Worm (Caenorhabditis elegans) whole organism, L4 larva: ENCODE measurements around the gene M02E1.1.

Source experiments
- T20F7.1 ChIP-seq: fragments of 200-800 bp; sonication (Bioruptor generic); optimal IDR thresholded peaks from 2 replicates; lab custom pipeline; 2018; ENCODE audit warnings: mild to moderate bottlenecking, missing genetic modification characterization, missing compliant biosample characterization
- Y48G9A.11 ChIP-seq: fragments of 200-800 bp; sonication (Bioruptor generic); IDR thresholded peaks from 2 replicates; pipeline ENCODE4 v1.3.6; 2022; ENCODE audit warnings: missing genetic modification reagents, missing genetic modification characterization, missing compliant biosample characterization
- Y5F2A.4 ChIP-seq: fragments of 200-800 bp; sonication (Bioruptor generic); optimal IDR thresholded peaks from 2 replicates; lab custom pipeline; 2018; ENCODE audit warnings: mild to moderate bottlenecking, missing genetic modification characterization, missing compliant biosample characterization
- ZK337.2 ChIP-seq: fragments of 200-800 bp; sonication (Bioruptor generic); IDR thresholded peaks from 2 replicates; pipeline ENCODE4 v1.3.6; 2022; ENCODE audit warnings: missing genetic modification reagents, missing genetic modification characterization, missing compliant biosample characterization
- aha-1 ChIP-seq: fragments of 150-350 bp; peaks from one replicate; lab custom pipeline; 2014; ENCODE audit warnings: missing biosample characterization, missing genetic modification characterization
- aly-2 ChIP-seq: sonication (generic microtip); optimal IDR thresholded peaks from 2 replicates; lab custom pipeline; 2018; ENCODE audit warnings: missing biosample characterization, missing genetic modification characterization
- ama-1 ChIP-seq: fragments of 150-350 bp; optimal IDR thresholded peaks from 2 replicates; lab custom pipeline; 2014; ENCODE audit warnings: inconsistent platforms, mixed read lengths
- ceh-20 ChIP-seq: fragments of 200-800 bp; sonication (Bioruptor generic); IDR thresholded peaks from 2 replicates; pipeline ENCODE4 v1.3.6; 2022; ENCODE audit warnings: missing genetic modification reagents, missing genetic modification characterization, missing compliant biosample characterization
- ceh-82 ChIP-seq: sonication (generic microtip); optimal IDR thresholded peaks from 2 replicates; lab custom pipeline; 2017; ENCODE audit warnings: missing biosample characterization, missing genetic modification characterization
- ces-1 ChIP-seq: fragments of 150-350 bp; sonication (generic microtip); optimal IDR thresholded peaks from 4 replicates; lab custom pipeline; 2014; ENCODE audit warnings: missing biosample characterization, missing genetic modification reagents, missing genetic modification characterization
- daf-12 ChIP-seq: fragments of 150-350 bp; optimal IDR thresholded peaks from 2 replicates; lab custom pipeline; 2014; ENCODE audit warnings: missing biosample characterization, missing genetic modification reagents, missing genetic modification characterization
- daf-16 ChIP-seq, 3 experiments: sonication (generic microtip); optimal IDR thresholded peaks; 2 replicates each; lab custom pipeline; 2016 to 2017; ENCODE audit warnings: missing genetic modification characterization in 3 of 3, missing genetic modification reagents in 3 of 3, mild to moderate bottlenecking in 2 of 3, missing compliant biosample characterization in 2 of 3, missing biosample characterization in 1 of 3, moderate library complexity in 1 of 3
- duxl-1 ChIP-seq: sonication (generic microtip); optimal IDR thresholded peaks from 2 replicates; lab custom pipeline; 2016; ENCODE audit warnings: mild to moderate bottlenecking, missing genetic modification characterization, moderate library complexity, missing compliant biosample characterization; ENCODE audit not compliant: poor library complexity
- egl-43 ChIP-seq: fragments of 200-800 bp; sonication (Bioruptor generic); IDR thresholded peaks from 2 replicates; pipeline ENCODE4 v1.3.6; 2022; ENCODE audit warnings: missing genetic modification reagents, missing genetic modification characterization, missing compliant biosample characterization
- fos-1 ChIP-seq: fragments of 150-350 bp; optimal IDR thresholded peaks from 2 replicates; lab custom pipeline; 2014; ENCODE audit warnings: missing biosample characterization, missing genetic modification characterization
- hif-1 ChIP-seq, 2 experiments: sonication (generic microtip); optimal IDR thresholded peaks; 2 replicates each; lab custom pipeline; 2016 to 2017; ENCODE audit warnings: missing compliant biosample characterization in 2 of 2, missing genetic modification characterization in 2 of 2, missing genetic modification reagents in 2 of 2, missing genotype in 2 of 2, mild to moderate bottlenecking in 1 of 2
- lim-7 ChIP-seq: fragments of 200-800 bp; sonication (Bioruptor generic); IDR thresholded peaks from 2 replicates; pipeline ENCODE4 v1.3.6; 2022; ENCODE audit warnings: missing genetic modification characterization, missing compliant biosample characterization
- lin-15B ChIP-seq: fragments of 150-350 bp; sonication (generic microtip); optimal IDR thresholded peaks from 3 replicates; lab custom pipeline; 2014; ENCODE audit warnings: missing biosample characterization, missing genetic modification characterization
- lin-29 ChIP-seq: fragments of 200-800 bp; sonication (Bioruptor generic); IDR thresholded peaks from 2 replicates; pipeline ENCODE4 v1.3.6; 2022; ENCODE audit warnings: missing genetic modification reagents, missing genetic modification characterization, missing compliant biosample characterization
- madf-9 ChIP-seq: fragments of 200-800 bp; sonication (Bioruptor generic); conservative IDR thresholded peaks from 2 replicates; pipeline ENCODE4 v1.3.6; 2022; ENCODE audit warnings: missing genetic modification reagents, missing genetic modification characterization, missing compliant biosample characterization
- mep-1 ChIP-seq: fragments of 150-350 bp; sonication (generic microtip); optimal IDR thresholded peaks from 3 replicates; lab custom pipeline; 2014; ENCODE audit warnings: missing biosample characterization, missing genetic modification characterization
- mxl-3 ChIP-seq: fragments of 200-800 bp; sonication (Bioruptor generic); optimal IDR thresholded peaks from 2 replicates; lab custom pipeline; 2018; ENCODE audit warnings: mild to moderate bottlenecking, missing genetic modification characterization, missing compliant biosample characterization
- nhr-10 ChIP-seq: fragments of 150-350 bp; optimal IDR thresholded peaks from 2 replicates; lab custom pipeline; 2014; ENCODE audit warnings: missing biosample characterization, missing genetic modification characterization
- nhr-102 ChIP-seq: sonication (generic microtip); optimal IDR thresholded peaks from 2 replicates; lab custom pipeline; 2016; ENCODE audit warnings: mild to moderate bottlenecking, missing genetic modification characterization, moderate library complexity, missing compliant biosample characterization
- nhr-11 ChIP-seq: fragments of 150-350 bp; optimal IDR thresholded peaks from 2 replicates; lab custom pipeline; 2014; ENCODE audit warnings: missing biosample characterization, missing genetic modification characterization
- nhr-25 ChIP-seq: sonication (generic microtip); optimal IDR thresholded peaks from 2 replicates; lab custom pipeline; 2017; ENCODE audit warnings: missing genetic modification characterization, mild to moderate bottlenecking, missing compliant biosample characterization, antibody characterized with exemption, moderate library complexity, borderline replicate concordance; ENCODE audit not compliant: insufficient read depth
- nhr-28 ChIP-seq: fragments of 150-350 bp; optimal IDR thresholded peaks from 2 replicates; lab custom pipeline; 2014; ENCODE audit warnings: missing biosample characterization, missing genetic modification characterization
- nhr-42 ChIP-seq: fragments of 200-800 bp; sonication (Bioruptor generic); IDR thresholded peaks from 2 replicates; pipeline ENCODE4 v1.3.6; 2022; ENCODE audit warnings: missing genetic modification characterization, missing compliant biosample characterization
- nhr-6 ChIP-seq: fragments of 150-350 bp; optimal IDR thresholded peaks from 2 replicates; lab custom pipeline; 2014; ENCODE audit warnings: missing biosample characterization, missing genetic modification characterization
- nhr-77 ChIP-seq: fragments of 150-350 bp; optimal IDR thresholded peaks from 2 replicates; lab custom pipeline; 2014; ENCODE audit warnings: missing biosample characterization, missing genetic modification characterization
- pqm-1 ChIP-seq: sonication (generic microtip); optimal IDR thresholded peaks from 2 replicates; lab custom pipeline; 2017; ENCODE audit warnings: missing biosample characterization, missing genetic modification characterization
- sdz-12 ChIP-seq: fragments of 200-800 bp; sonication (Bioruptor generic); optimal IDR thresholded peaks from 2 replicates; lab custom pipeline; 2018; ENCODE audit warnings: mild to moderate bottlenecking, missing genetic modification characterization, missing compliant biosample characterization
- snpc-4 ChIP-seq: fragments of 150-350 bp; optimal IDR thresholded peaks from 2 replicates; lab custom pipeline; 2014; ENCODE audit warnings: missing biosample characterization, missing genetic modification characterization
- spr-1 ChIP-seq: sonication (generic microtip); optimal IDR thresholded peaks from 2 replicates; lab custom pipeline; 2016; ENCODE audit warnings: mild to moderate bottlenecking, missing genetic modification characterization, missing compliant biosample characterization
- tag-97 ChIP-seq: fragments of 200-800 bp; sonication (Bioruptor generic); IDR thresholded peaks from 2 replicates; pipeline ENCODE4 v1.3.6; 2022; ENCODE audit warnings: missing genetic modification characterization, missing compliant biosample characterization
- unc-130 ChIP-seq: sonication (generic microtip); optimal IDR thresholded peaks from 2 replicates; lab custom pipeline; 2016; ENCODE audit warnings: missing genetic modification reagents, missing genetic modification characterization, missing compliant biosample characterization
- unc-39 ChIP-seq: sonication (generic microtip); optimal IDR thresholded peaks from 2 replicates; lab custom pipeline; 2017; ENCODE audit warnings: missing biosample characterization, missing genetic modification characterization
- zag-1 ChIP-seq: fragments of 150-350 bp; optimal IDR thresholded peaks from 2 replicates; lab custom pipeline; 2014; ENCODE audit warnings: missing biosample characterization, missing genetic modification characterization
- ztf-7 ChIP-seq: fragments of 150-350 bp; optimal IDR thresholded peaks from 2 replicates; lab custom pipeline; 2014; ENCODE audit warnings: missing biosample characterization, missing genetic modification characterization

Gene M02E1.1

ce11 chrX:296934-297333, 29.0 kb upstream of the M02E1.1 start, which contains the start of gene R57.2:
TSS of gene R57.2 (plus strand) at chrX:297234.
- TF ChIP-seq ztf-7 (tag; lab: Kevin White, UChicago) (no peak), ceh-82 (no peak), nhr-6 (tag; lab: Kevin White, UChicago) (no peak), Y5F2A.4 (GFP tag; lab: Kevin White, UChicago) (no peak), aly-2 (tag; lab: Kevin White, UChicago) (no peak), ceh-20 (GFP tag; lab: Robert Waterston, UW) (no peak), nhr-11 (tag; lab: Kevin White, UChicago) (no peak), spr-1 (no peak), ZK337.2 (GFP tag; lab: Robert Waterston, UW) (no peak), unc-130 (GFP tag; lab: Kevin White, UChicago) (no peak), nhr-102 (tag; lab: Kevin White, UChicago) (no peak), snpc-4 (tag; lab: Kevin White, UChicago) (no peak), mep-1 (tag; lab: Kevin White, UChicago) (no peak)
- TF ChIP-seq, all 104 proteins: peak for 0

DNA sequence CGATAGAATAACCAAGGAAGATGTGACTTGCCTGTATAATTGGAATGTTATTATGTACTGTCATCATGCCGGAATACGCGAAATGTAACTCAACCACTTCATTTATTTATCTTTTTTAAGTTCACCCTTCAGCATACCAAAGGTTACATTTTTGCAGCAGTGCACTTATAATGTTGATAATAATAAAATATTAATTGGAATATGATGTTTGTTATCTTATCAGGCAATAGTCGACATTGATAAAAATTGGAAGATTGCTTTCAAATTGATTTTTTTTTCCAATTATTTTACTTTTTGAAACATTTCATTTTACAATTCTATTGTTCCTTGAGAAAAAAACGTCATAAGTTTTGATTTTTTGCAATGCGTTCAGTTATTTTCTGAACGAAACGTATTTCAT, 26.8 kb upstream of the M02E1.1 start:
- TF ChIP-seq nhr-28, result peak; percentile 26
- TF ChIP-seq pqm-1 (tag; lab: Kevin White, UChicago), result peak; percentile 9
- TF ChIP-seq daf-16 (GFP tag; optimal IDR thresholded peaks at IDR 0.05; lab: Kevin White, UChicago), result no peak
- TF ChIP-seq daf-16 (tag; optimal IDR thresholded peaks at IDR 0.05; lab: Kevin White, UChicago), result peak; percentile 64
- no peak for TF ChIP-seq unc-39 (tag; lab: Kevin White, UChicago)

DNA sequence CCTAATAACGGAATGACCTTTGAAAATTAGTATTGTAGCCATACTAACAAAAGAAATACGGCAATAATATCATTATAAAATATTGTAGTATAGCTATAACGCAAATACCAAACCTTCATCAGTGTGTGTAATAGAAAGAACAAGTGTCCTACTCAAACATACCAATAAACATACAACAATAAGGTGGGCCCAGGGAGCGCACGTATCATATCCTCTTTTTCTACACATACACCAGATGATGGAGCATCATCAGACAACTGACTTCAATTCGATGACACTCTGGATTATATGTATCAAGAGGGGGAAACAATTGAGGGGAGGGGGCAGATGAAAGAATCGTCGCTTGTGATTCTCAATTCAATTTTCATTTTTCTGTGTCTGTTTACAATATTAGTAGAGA, 25.7 kb upstream of the M02E1.1 start:
- TF ChIP-seq aly-2 (tag; lab: Kevin White, UChicago) (no peak), ceh-82 (no peak), nhr-25 (tag; lab: Kevin White, UChicago) (no peak), aha-1 (tag; lab: Kevin White, UChicago) (peak; percentile 60), nhr-102 (tag; lab: Kevin White, UChicago) (no peak), nhr-77 (tag; lab: Kevin White, UChicago) (no peak), mxl-3 (GFP tag; lab: Kevin White, UChicago) (no peak), nhr-28 (peak; percentile 5), sdz-12 (GFP tag; lab: Kevin White, UChicago) (no peak), duxl-1 (no peak), hif-1 (tag; optimal IDR thresholded peaks at IDR 0.05; lab: Kevin White, UChicago) (no peak), daf-16 (GFP tag; optimal IDR thresholded peaks at IDR 0.05; lab: Kevin White, UChicago) (peak in 1 of 2 experiments; percentile 68), daf-16 (tag; optimal IDR thresholded peaks at IDR 0.05; lab: Kevin White, UChicago) (no peak), ama-1 (lab: Kevin White, UChicago) (no peak), ces-1 (GFP tag; lab: Kevin White, UChicago) (no peak), madf-9 (GFP tag; lab: Robert Waterston, UW) (no peak), nhr-42 (GFP tag; lab: Robert Waterston, UW) (no peak), Y5F2A.4 (GFP tag; lab: Kevin White, UChicago) (no peak), ZK337.2 (GFP tag; lab: Robert Waterston, UW) (no peak), lin-29 (GFP tag; lab: Robert Waterston, UW) (no peak), tag-97 (GFP tag; lab: Robert Waterston, UW) (no peak), lin-15B (tag; lab: Kevin White, UChicago) (no peak), nhr-10 (no peak), daf-12 (tag; lab: Kevin White, UChicago) (no peak)

DNA sequence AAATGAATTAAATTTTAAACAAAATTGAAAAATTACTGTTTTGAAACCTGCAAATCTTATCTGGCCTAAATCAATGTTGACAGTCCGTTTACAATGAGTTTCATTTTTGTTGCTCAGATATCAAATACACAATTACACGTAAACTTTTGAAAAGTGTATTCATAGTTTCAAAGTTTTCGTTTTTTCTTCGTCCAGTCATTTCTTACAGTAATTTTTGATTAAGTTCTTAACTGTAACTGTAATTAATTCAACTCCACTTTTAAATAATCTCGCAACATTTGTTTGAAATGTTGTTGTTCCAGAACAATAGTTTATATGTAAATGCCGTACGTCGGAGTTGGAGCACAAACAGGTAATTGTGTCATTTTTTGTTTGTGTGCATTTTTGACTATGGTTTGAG, 24.4 kb upstream of the M02E1.1 start, which contains the start of gene gcp-2.1:
gcp-2.1 (plus strand) TSS at position 301 of the 400 bp plus-strand sequence.
- TF ChIP-seq duxl-1, result no peak
- no peak for TF ChIP-seq Y48G9A.11 (GFP tag; lab: Robert Waterston, UW)
- no peak for TF ChIP-seq T20F7.1 (GFP tag; lab: Kevin White, UChicago)
- no peak for TF ChIP-seq zag-1 (tag; lab: Kevin White, UChicago)
- TF ChIP-seq lin-29 (GFP tag; lab: Robert Waterston, UW), result no peak
- no peak for TF ChIP-seq lim-7
- TF ChIP-seq egl-43 (GFP tag; lab: Robert Waterston, UW), result no peak
- no peak for TF ChIP-seq ceh-20 (GFP tag; lab: Robert Waterston, UW)
- no peak for TF ChIP-seq fos-1
- TF ChIP-seq, all 104 proteins: peak for 0
